Fruit fly (Drosophila melanogaster) whole organism, embryonic: ENCODE measurements around the gene CG8236.

ENCODE experiments used
- Atf3 ChIP-seq: fragments of 200-800 bp; sonication (Bioruptor generic); optimal IDR thresholded peaks from 3 replicates; lab custom pipeline; 2016; ENCODE audit warnings: missing biosample characterization, missing genetic modification characterization
- Atf6 ChIP-seq: fragments of 200-800 bp; sonication (Bioruptor generic); IDR thresholded peaks from 2 replicates; pipeline ENCODE4 v1.3.6; 2022; ENCODE audit warnings: missing biosample characterization, missing genetic modification characterization
- BtbVII ChIP-seq: fragments of 200-800 bp; sonication (Bioruptor generic); optimal IDR thresholded peaks from 3 replicates; lab custom pipeline; 2017; ENCODE audit warnings: missing biosample characterization, mild to moderate bottlenecking, missing genetic modification characterization
- C15 ChIP-seq: fragments of 200-800 bp; sonication (Bioruptor generic); IDR thresholded peaks from 3 replicates; pipeline ENCODE4 v1.3.6; 2022; ENCODE audit warnings: missing biosample characterization, missing genetic modification characterization
- CG12744 ChIP-seq: fragments of 200-800 bp; sonication (Bioruptor generic); optimal IDR thresholded peaks from 2 replicates; lab custom pipeline; 2016; ENCODE audit warnings: missing biosample characterization, missing genetic modification characterization
- CG15011 ChIP-seq: fragments of 200-800 bp; sonication (Bioruptor generic); optimal IDR thresholded peaks from 3 replicates; lab custom pipeline; 2018; ENCODE audit warnings: missing biosample characterization, mild to moderate bottlenecking, missing genetic modification characterization
- CG17568 ChIP-seq: fragments of 200-800 bp; sonication (Bioruptor generic); optimal IDR thresholded peaks from 2 replicates; lab custom pipeline; 2018; ENCODE audit warnings: missing biosample characterization, mild to moderate bottlenecking, missing genetic modification characterization, moderate library complexity
- CG1832 ChIP-seq: fragments of 200-800 bp; sonication (Bioruptor generic); optimal IDR thresholded peaks from 2 replicates; lab custom pipeline; 2017; ENCODE audit warnings: missing biosample characterization, mild to moderate bottlenecking, missing genetic modification characterization, inconsistent platforms
- CG18476 ChIP-seq: fragments of 200-800 bp; sonication (Bioruptor generic); optimal IDR thresholded peaks from 2 replicates; lab custom pipeline; 2016; ENCODE audit warnings: missing biosample characterization, mild to moderate bottlenecking, missing genetic modification characterization
- CG2712 ChIP-seq: fragments of 200-800 bp; optimal IDR thresholded peaks from 3 replicates; lab custom pipeline; 2019; ENCODE audit warnings: missing biosample characterization, mild to moderate bottlenecking, missing genetic modification characterization, moderate library complexity
- CG3163 ChIP-seq: fragments of 200-800 bp; sonication (Bioruptor generic); optimal IDR thresholded peaks from 3 replicates; lab custom pipeline; 2016; ENCODE audit warnings: missing biosample characterization, missing genetic modification characterization
- CG33557 ChIP-seq: fragments of 200-800 bp; sonication (Bioruptor generic); optimal IDR thresholded peaks from 2 replicates; lab custom pipeline; 2019; ENCODE audit warnings: missing biosample characterization, mild to moderate bottlenecking, missing genetic modification characterization, moderate library complexity
- E2f2 ChIP-seq: fragments of 200-800 bp; sonication (Bioruptor generic); IDR thresholded peaks from 2 replicates; pipeline ENCODE4 v1.3.6; 2022; ENCODE audit warnings: missing biosample characterization, missing genetic modification characterization
- Fer1 ChIP-seq: fragments of 200-800 bp; sonication (Bioruptor generic); optimal IDR thresholded peaks from 2 replicates; lab custom pipeline; 2017; ENCODE audit warnings: missing biosample characterization, mild to moderate bottlenecking, missing genetic modification characterization
- Gug ChIP-seq: fragments of 200-800 bp; sonication (Bioruptor generic); IDR thresholded peaks from 4 replicates; pipeline ENCODE4 v1.3.6; 2022; ENCODE audit warnings: missing biosample characterization, missing genetic modification characterization
- Hr51 ChIP-seq, 2 experiments: fragments of 200-800 bp; sonication (Bioruptor generic); optimal IDR thresholded peaks; 2 replicates in 1 of 2; 3 replicates in 1 of 2; lab custom pipeline; 2016 to 2018; ENCODE audit warnings: missing biosample characterization in 2 of 2, missing genetic modification characterization in 2 of 2, mild to moderate bottlenecking in 1 of 2, moderate library complexity in 1 of 2
- Lhr ChIP-seq: fragments of 200-800 bp; sonication (Bioruptor generic); optimal IDR thresholded peaks from 3 replicates; lab custom pipeline; 2017; ENCODE audit warnings: mild to moderate bottlenecking, missing biosample characterization, missing genetic modification reagents, missing genetic modification characterization
- MTF-1 ChIP-seq: fragments of 200-800 bp; sonication (Bioruptor generic); optimal IDR thresholded peaks from 2 replicates; lab custom pipeline; 2018; ENCODE audit warnings: missing biosample characterization, mild to moderate bottlenecking, missing genetic modification characterization, borderline replicate concordance
- Poxn ChIP-seq: fragments of 200-800 bp; sonication (Bioruptor generic); IDR thresholded peaks from 2 replicates; pipeline ENCODE4 v1.3.6; 2022; ENCODE audit warnings: missing biosample characterization, missing genetic modification characterization
- Rfx ChIP-seq: fragments of 200-800 bp; sonication (Bioruptor generic); IDR thresholded peaks from 2 replicates; pipeline ENCODE4 v1.3.6; 2022; ENCODE audit warnings: missing biosample characterization, missing genetic modification characterization
- Taf1 ChIP-seq: fragments of 200-800 bp; sonication (Bioruptor generic); IDR thresholded peaks from 2 replicates; pipeline ENCODE4 v1.3.6; 2022; ENCODE audit warnings: missing biosample characterization, missing genetic modification characterization
- amos ChIP-seq: fragments of 200-800 bp; sonication (Bioruptor generic); IDR thresholded peaks from 2 replicates; pipeline ENCODE4 v1.3.6; 2022; ENCODE audit warnings: missing biosample characterization, missing genetic modification characterization; ENCODE audit not compliant: partially characterized antibody
- ash1 ChIP-seq: fragments of 200-800 bp; sonication (Bioruptor generic); optimal IDR thresholded peaks from 2 replicates; lab custom pipeline; 2018; ENCODE audit warnings: missing biosample characterization, mild to moderate bottlenecking, missing genetic modification characterization
- bab2 ChIP-seq: fragments of 200-800 bp; sonication (Bioruptor generic); optimal IDR thresholded peaks from 2 replicates; lab custom pipeline; 2016; ENCODE audit warnings: missing biosample characterization, missing genetic modification characterization
- crol ChIP-seq: fragments of 200-800 bp; sonication (Bioruptor generic); IDR thresholded peaks from 2 replicates; pipeline ENCODE4 v1.3.6; 2022; ENCODE audit warnings: missing biosample characterization, missing genetic modification characterization
- dmrt11E ChIP-seq: fragments of 200-800 bp; sonication (Bioruptor generic); optimal IDR thresholded peaks from 3 replicates; lab custom pipeline; 2018; ENCODE audit warnings: missing biosample characterization, mild to moderate bottlenecking, missing genetic modification characterization, moderate library complexity
- emc ChIP-seq: fragments of 200-800 bp; sonication (Bioruptor generic); optimal IDR thresholded peaks from 2 replicates; lab custom pipeline; 2016; ENCODE audit warnings: missing biosample characterization, missing genetic modification characterization
- esg ChIP-seq: fragments of 200-800 bp; sonication (Bioruptor generic); conservative IDR thresholded peaks from 2 replicates; pipeline ENCODE4 v1.3.6; 2022; ENCODE audit warnings: missing biosample characterization, missing genetic modification characterization
- fd102C ChIP-seq: fragments of 200-800 bp; sonication (Bioruptor generic); optimal IDR thresholded peaks from 2 replicates; lab custom pipeline; 2018; ENCODE audit warnings: missing biosample characterization, mild to moderate bottlenecking, missing genetic modification characterization, moderate library complexity
- fd96Cb ChIP-seq: fragments of 200-800 bp; sonication (Bioruptor generic); optimal IDR thresholded peaks from 2 replicates; lab custom pipeline; 2018; ENCODE audit warnings: missing biosample characterization, mild to moderate bottlenecking, missing genetic modification characterization, moderate library complexity
- gem ChIP-seq: fragments of 200-800 bp; sonication (Bioruptor generic); optimal IDR thresholded peaks from 2 replicates; lab custom pipeline; 2019; ENCODE audit warnings: missing biosample characterization, mild to moderate bottlenecking, missing genetic modification characterization, moderate library complexity
- h ChIP-seq: fragments of >200 bp; optimal IDR thresholded peaks from 2 replicates; lab custom pipeline; 2017
- insv ChIP-seq, 2 experiments: fragments of 200-800 bp; sonication (Bioruptor generic); optimal IDR thresholded peaks; 3 replicates each; lab custom pipeline; 2016 to 2018; ENCODE audit warnings: missing biosample characterization in 2 of 2, missing genetic modification characterization in 2 of 2
- jing ChIP-seq: fragments of 200-800 bp; sonication (Bioruptor generic); optimal IDR thresholded peaks from 2 replicates; lab custom pipeline; 2018; ENCODE audit warnings: missing biosample characterization, mild to moderate bottlenecking, missing genetic modification characterization
- jumu ChIP-seq: fragments of 200-800 bp; sonication (Bioruptor generic); optimal IDR thresholded peaks from 3 replicates; lab custom pipeline; 2016; ENCODE audit warnings: missing biosample characterization, missing genetic modification characterization
- lola ChIP-seq, 3 experiments: fragments of >200 bp in 2 of 3; fragments of 200-800 bp in 1 of 3; sonication (Bioruptor generic) in 1 of 3; optimal IDR thresholded peaks; 2 replicates each; lab custom pipeline; 2017 to 2019; ENCODE audit warnings: missing biosample characterization in 3 of 3, missing genetic modification characterization in 3 of 3, mild to moderate bottlenecking in 1 of 3, moderate library complexity in 1 of 3
- luna ChIP-seq: fragments of 200-800 bp; sonication (Bioruptor generic); optimal IDR thresholded peaks from 2 replicates; lab custom pipeline; 2016; ENCODE audit warnings: missing biosample characterization, missing genetic modification characterization
- maf-S ChIP-seq: fragments of 200-800 bp; sonication (Bioruptor generic); optimal IDR thresholded peaks from 2 replicates; lab custom pipeline; 2016; ENCODE audit warnings: missing biosample characterization, missing genetic modification characterization
- nerfin-2 ChIP-seq: fragments of 200-800 bp; sonication (Bioruptor generic); IDR thresholded peaks from 2 replicates; pipeline ENCODE4 v1.3.6; 2022; ENCODE audit warnings: missing biosample characterization, missing genetic modification characterization; ENCODE audit not compliant: partially characterized antibody
- otp ChIP-seq: fragments of 200-800 bp; sonication (Bioruptor generic); IDR thresholded peaks from 3 replicates; pipeline ENCODE4, ENCODE4 v1.3.6; 2022; ENCODE audit warnings: missing biosample characterization, missing genetic modification characterization
- peb ChIP-seq: fragments of 200-800 bp; sonication (Bioruptor generic); IDR thresholded peaks from 2 replicates; pipeline ENCODE4 v1.3.6; 2022; ENCODE audit warnings: missing biosample characterization, missing genetic modification characterization
- pros ChIP-seq: fragments of 200-800 bp; sonication (Bioruptor generic); optimal IDR thresholded peaks from 3 replicates; lab custom pipeline; 2019; ENCODE audit warnings: missing biosample characterization, mild to moderate bottlenecking, missing genetic modification characterization, moderate library complexity
- pzg ChIP-seq: fragments of 200-800 bp; sonication (Bioruptor generic); optimal IDR thresholded peaks from 3 replicates; lab custom pipeline; 2018; ENCODE audit warnings: missing biosample characterization, mild to moderate bottlenecking, missing genetic modification characterization, moderate library complexity
- sob ChIP-seq: fragments of 200-800 bp; sonication (Bioruptor generic); IDR thresholded peaks from 2 replicates; pipeline ENCODE4 v1.3.6; 2022; ENCODE audit warnings: missing biosample characterization, missing genetic modification characterization
- tio ChIP-seq: fragments of 200-800 bp; sonication (Bioruptor generic); optimal IDR thresholded peaks from 2 replicates; lab custom pipeline; 2017; ENCODE audit warnings: missing biosample characterization, missing genetic modification characterization, inconsistent platforms
- tx ChIP-seq: fragments of 200-800 bp; sonication (Bioruptor generic); optimal IDR thresholded peaks from 2 replicates; lab custom pipeline; 2016; ENCODE audit warnings: missing biosample characterization, missing genetic modification characterization
- unpg ChIP-seq: fragments of 200-800 bp; sonication (Bioruptor generic); optimal IDR thresholded peaks from 3 replicates; lab custom pipeline; 2018; ENCODE audit warnings: missing biosample characterization, mild to moderate bottlenecking, missing genetic modification characterization, moderate library complexity
- zf30C ChIP-seq: fragments of 200-800 bp; sonication (Bioruptor generic); optimal IDR thresholded peaks from 3 replicates; lab custom pipeline; 2018; ENCODE audit warnings: missing biosample characterization, mild to moderate bottlenecking, missing genetic modification characterization

CG8236 gene

DNA sequence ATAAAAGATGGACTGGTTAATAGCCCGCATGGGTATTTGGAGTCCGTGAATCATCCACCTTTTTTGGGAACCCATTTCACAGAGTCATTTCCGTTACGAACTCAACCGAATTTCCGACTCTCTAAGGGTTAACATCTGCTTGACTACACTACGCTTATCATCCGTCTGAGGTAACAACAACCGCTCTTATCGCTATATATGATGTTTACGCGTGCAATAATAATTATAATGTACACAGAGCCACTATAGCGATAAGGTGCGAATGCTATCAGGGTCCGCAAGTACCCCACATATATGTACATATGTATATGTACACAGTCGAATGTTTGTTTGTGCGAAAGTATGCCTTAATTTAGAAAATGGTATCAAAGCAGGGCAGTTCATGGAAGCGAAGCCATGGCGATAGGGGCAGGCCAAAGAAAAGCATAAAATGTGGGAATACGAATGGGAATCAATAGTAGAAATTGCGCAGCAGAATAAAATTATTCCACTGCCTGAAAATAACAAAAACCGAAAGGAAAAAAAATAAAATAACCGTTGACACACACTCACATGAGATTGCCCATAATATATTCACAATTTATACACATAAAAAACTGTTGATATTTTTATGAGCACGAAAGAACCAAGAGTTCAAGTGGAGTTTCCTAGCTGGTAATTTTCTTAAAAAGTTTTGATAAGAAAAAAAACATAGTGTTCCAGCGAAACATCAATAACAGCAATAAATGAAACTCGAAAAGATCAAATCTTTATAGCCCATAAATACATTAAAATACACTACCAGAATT, 41.4 kb downstream of the CG8236 start:
- TF ChIP-seq BtbVII (GFP tag; lab: Kevin White, UChicago) (peak; percentile 90), crol (GFP tag; lab: Robert Waterston, UW) (no peak; the same call in 1 of the 2 replicates), amos (GFP tag; lab: Robert Waterston, UW) (no peak; the same call in 1 of the 2 replicates), bab2 (GFP tag; lab: Kevin White, UChicago) (peak; percentile 23), CG1832 (GFP tag; lab: Kevin White, UChicago) (no peak), fd96Cb (tag; lab: Kevin White, UChicago) (peak; percentile 34), nerfin-2 (no peak), Rfx (GFP tag; lab: Robert Waterston, UW) (peak; percentile 74), tio (peak; percentile 64), Atf6 (GFP tag; lab: Robert Waterston, UW) (peak; percentile 85), jumu (GFP tag; lab: Kevin White, UChicago) (peak; percentile 38), C15 (peak; percentile 4; the same call in 1 of the 3 replicates), dmrt11E (tag; lab: Kevin White, UChicago) (peak; percentile 77), CG3163 (GFP tag; lab: Kevin White, UChicago) (peak; percentile 57), fd102C (peak; percentile 86), CG18476 (peak; percentile 63), Fer1 (peak; percentile 95), ash1 (GFP tag; lab: Kevin White, UChicago) (peak; percentile 99), jing (GFP tag; lab: Kevin White, UChicago) (peak; percentile 15), Poxn (GFP tag; lab: Robert Waterston, UW) (no peak), CG12744 (peak; percentile 73), Taf1 (GFP tag; lab: Robert Waterston, UW) (0 out of 2 replicates have a peak, but pooled peaks have one; percentile 44), E2f2 (GFP tag; lab: Robert Waterston, UW) (peak; percentile 54; the same call in 1 of the 2 replicates), luna (GFP tag; lab: Kevin White, UChicago) (peak; percentile 14), esg (GFP tag; lab: Robert Waterston, UW) (no peak), Gug (GFP tag; lab: Robert Waterston, UW) (peak; percentile 18; the same call in 1 of the 4 replicates), emc (GFP tag; lab: Kevin White, UChicago) (peak; percentile 25), MTF-1 (peak; percentile 97), pros (GFP tag; lab: Kevin White, UChicago) (peak; percentile 78), h (lab: Kevin White, UChicago) (no peak), otp (GFP tag; lab: Robert Waterston, UW) (peak; percentile 89), unpg (GFP tag; lab: Kevin White, UChicago) (peak; percentile 83), zf30C (GFP tag; lab: Kevin White, UChicago) (peak; percentile 46), Hr51 (GFP tag; optimal IDR thresholded peaks at IDR 0.05; lab: Kevin White, UChicago) (peak; percentile 57 to 78), maf-S (peak; percentile 47), peb (peak; percentile 43; the same call in 1 of the 2 replicates), sob (peak; percentile 83), insv (GFP tag; optimal IDR thresholded peaks at IDR 0.05; lab: Kevin White, UChicago) (peak in 1 of 2 experiments; percentile 66), CG2712 (tag; lab: Kevin White, UChicago) (peak; percentile 32), CG33557 (GFP tag; lab: Kevin White, UChicago) (peak; percentile 89), Lhr (GFP tag; lab: Kevin White, UChicago) (peak; percentile 81), lola (GFP tag; optimal IDR thresholded peaks at IDR 0.05; lab: Kevin White, UChicago) (peak in 1 of 3 experiments; percentile 62), pzg (GFP tag; lab: Kevin White, UChicago) (peak; percentile 25), tx (GFP tag; lab: Kevin White, UChicago) (peak; percentile 44), gem (peak; percentile 69), CG15011 (peak; percentile 81), CG17568 (GFP tag; lab: Kevin White, UChicago) (peak; percentile 96), Atf3 (GFP tag; lab: Kevin White, UChicago) (peak; percentile 60)
